Fruit fly (Drosophila melanogaster) whole organism, pupa: ENCODE measurements around the gene CG7365.

Source experiments
- CG10348 ChIP-seq: fragments of 200-800 bp; sonication (Bioruptor generic); IDR thresholded peaks from 2 replicates; pipeline ENCODE4 v1.3.6; 2022; ENCODE audit warnings: missing biosample characterization, missing genetic modification characterization
- CG12605 ChIP-seq: fragments of 200-800 bp; sonication (Bioruptor generic); IDR thresholded peaks from 2 replicates; pipeline ENCODE4 v1.3.6; 2022; ENCODE audit warnings: missing biosample characterization, missing genetic modification characterization
- CG13204 ChIP-seq: fragments of 200-800 bp; sonication (Bioruptor generic); optimal IDR thresholded peaks from 2 replicates; lab custom pipeline; 2018; ENCODE audit warnings: missing biosample characterization, mild to moderate bottlenecking, missing genetic modification characterization, moderate library complexity
- CG15710 ChIP-seq: fragments of 200-800 bp; sonication (Bioruptor generic); optimal IDR thresholded peaks from 2 replicates; lab custom pipeline; 2018; ENCODE audit warnings: missing biosample characterization, mild to moderate bottlenecking, missing genetic modification characterization, moderate library complexity
- CG17806 ChIP-seq: fragments of 200-800 bp; sonication (Bioruptor generic); optimal IDR thresholded peaks from 2 replicates; lab custom pipeline; 2018; ENCODE audit warnings: missing biosample characterization, mild to moderate bottlenecking, missing genetic modification characterization, moderate library complexity
- CG8159 ChIP-seq: fragments of 200-800 bp; sonication (Bioruptor generic); optimal IDR thresholded peaks from 3 replicates; lab custom pipeline; 2018; ENCODE audit warnings: missing biosample characterization, mild to moderate bottlenecking, missing genetic modification characterization, moderate library complexity
- Snoo ChIP-seq: fragments of 200-800 bp; sonication (Bioruptor generic); optimal IDR thresholded peaks from 3 replicates; lab custom pipeline; 2017; ENCODE audit warnings: missing biosample characterization, mild to moderate bottlenecking, missing genetic modification characterization, inconsistent platforms
- gl ChIP-seq: fragments of 200-800 bp; sonication (Bioruptor generic); optimal IDR thresholded peaks from 2 replicates; lab custom pipeline; 2018; ENCODE audit warnings: missing biosample characterization, mild to moderate bottlenecking, missing genetic modification characterization
- rn ChIP-seq: fragments of 200-800 bp; sonication (Bioruptor generic); IDR thresholded peaks from 2 replicates; pipeline ENCODE4 v1.3.6; 2022; ENCODE audit warnings: missing biosample characterization, missing genetic modification characterization

- no peak for TF ChIP-seq CG17806 (tag; lab: Kevin White, UChicago)
- no peak for TF ChIP-seq Snoo
- no peak for TF ChIP-seq CG12605 (GFP tag; lab: Robert Waterston, UW)
- TF ChIP-seq CG10348 (GFP tag; lab: Robert Waterston, UW) = no peak
- TF ChIP-seq CG13204 (GFP tag; lab: Kevin White, UChicago) = no peak
- TF ChIP-seq gl = no peak
- TF ChIP-seq CG15710 = no peak
- TF ChIP-seq CG8159 (tag; lab: Kevin White, UChicago) = no peak
- TF ChIP-seq rn (GFP tag; lab: Robert Waterston, UW) = no peak
These were observed 6.0 kb upstream of the CG7365 start, which contains the start of gene CG7335 for dm6 chr3L:20133168-20133567.
